Worm (Caenorhabditis elegans) whole organism, young adult: ENCODE measurements around the gene F09G8.10.

Experiments used
- B0035.1 ChIP-seq: sonication (generic microtip); optimal IDR thresholded peaks from 2 replicates; lab custom pipeline; 2016; ENCODE audit warnings: missing genetic modification characterization, mild to moderate bottlenecking, missing compliant biosample characterization, missing genotype, missing genetic modification reagents
- B0336.3 ChIP-seq: fragments of 200-800 bp; sonication (Bioruptor generic); IDR thresholded peaks from 2 replicates; pipeline ENCODE4 v1.3.6; 2022; ENCODE audit warnings: missing genetic modification characterization, missing compliant biosample characterization
- C17E4.6 ChIP-seq: fragments of 200-800 bp; sonication (Bioruptor generic); IDR thresholded peaks from 2 replicates; pipeline ENCODE4 v1.3.6; 2022; ENCODE audit warnings: missing genetic modification reagents, missing genetic modification characterization, missing compliant biosample characterization
- F10E7.11 ChIP-seq: sonication (generic microtip); optimal IDR thresholded peaks from 2 replicates; lab custom pipeline; 2017; ENCODE audit warnings: mild to moderate bottlenecking, missing genetic modification characterization, moderate library complexity, missing compliant biosample characterization
- F22D6.2 ChIP-seq: sonication (generic microtip); optimal IDR thresholded peaks from 2 replicates; lab custom pipeline; 2016; ENCODE audit warnings: mild to moderate bottlenecking, missing genetic modification characterization, missing compliant biosample characterization
- F57A8.1 ChIP-seq: fragments of 200-800 bp; sonication (Bioruptor generic); optimal IDR thresholded peaks from 2 replicates; lab custom pipeline; 2018; ENCODE audit warnings: mild to moderate bottlenecking, missing genetic modification characterization, moderate library complexity, missing compliant biosample characterization
- F57C9.4 ChIP-seq: sonication (generic microtip); optimal IDR thresholded peaks from 2 replicates; lab custom pipeline; 2017; ENCODE audit warnings: mild to moderate bottlenecking, missing genetic modification characterization, missing compliant biosample characterization
- K11D2.4 ChIP-seq: fragments of 200-800 bp; sonication (Bioruptor generic); IDR thresholded peaks from 2 replicates; pipeline ENCODE4 v1.3.6; 2022; ENCODE audit warnings: missing genetic modification reagents, missing genetic modification characterization, missing compliant biosample characterization
- T26A5.8 ChIP-seq: sonication (generic microtip); optimal IDR thresholded peaks from 2 replicates; lab custom pipeline; 2016; ENCODE audit warnings: missing genetic modification characterization, missing compliant biosample characterization
- Y67H2A.10 ChIP-seq: fragments of 200-800 bp; sonication (Bioruptor generic); conservative IDR thresholded peaks from 2 replicates; pipeline ENCODE4 v1.3.6; 2022; ENCODE audit warnings: missing genetic modification reagents, missing genetic modification characterization, missing compliant biosample characterization
- Y79H2A.3 ChIP-seq: fragments of 200-800 bp; sonication (Bioruptor generic); conservative IDR thresholded peaks from 2 replicates; pipeline ENCODE4 v1.3.6; 2022; ENCODE audit warnings: missing genetic modification reagents, missing genetic modification characterization, missing compliant biosample characterization
- Y95B8A.8 ChIP-seq: fragments of 200-800 bp; sonication (Bioruptor generic); IDR thresholded peaks from 2 replicates; pipeline ENCODE4 v1.3.6; 2022; ENCODE audit warnings: missing genetic modification reagents, missing genetic modification characterization, missing compliant biosample characterization
- attf-6 ChIP-seq: fragments of 200-800 bp; sonication (Bioruptor generic); IDR thresholded peaks from 2 replicates; pipeline ENCODE4 v1.3.6; 2022; ENCODE audit warnings: missing genetic modification reagents, missing genetic modification characterization, missing compliant biosample characterization
- bed-2 ChIP-seq: fragments of 200-800 bp; sonication (Bioruptor generic); IDR thresholded peaks from 2 replicates; pipeline ENCODE4 v1.3.6; 2022; ENCODE audit warnings: missing genetic modification reagents, missing genetic modification characterization, missing compliant biosample characterization
- ccch-3 ChIP-seq: fragments of 200-800 bp; sonication (Bioruptor generic); optimal IDR thresholded peaks from 2 replicates; lab custom pipeline; 2018; ENCODE audit warnings: mild to moderate bottlenecking, missing genetic modification characterization, missing compliant biosample characterization
- ceh-100 ChIP-seq: fragments of 200-800 bp; sonication (Bioruptor generic); IDR thresholded peaks from 2 replicates; pipeline ENCODE4 v1.3.6; 2022; ENCODE audit warnings: missing genetic modification reagents, missing genetic modification characterization, missing compliant biosample characterization
- ceh-91 ChIP-seq: fragments of 200-800 bp; sonication (Bioruptor generic); IDR thresholded peaks from 2 replicates; pipeline ENCODE4 v1.3.6; 2022; ENCODE audit warnings: missing genetic modification reagents, missing genetic modification characterization, missing compliant biosample characterization
- die-1 ChIP-seq: sonication (generic microtip); optimal IDR thresholded peaks from 2 replicates; lab custom pipeline; 2016; ENCODE audit warnings: missing genotype, mild to moderate bottlenecking, missing genetic modification characterization, missing compliant biosample characterization
- dox-1 ChIP-seq: fragments of 200-800 bp; sonication (Bioruptor generic); IDR thresholded peaks from 2 replicates; pipeline ENCODE4 v1.3.6; 2022; ENCODE audit warnings: missing genetic modification reagents, missing genetic modification characterization, missing compliant biosample characterization
- dpff-1 ChIP-seq: sonication (generic microtip); optimal IDR thresholded peaks from 2 replicates; lab custom pipeline; 2017; ENCODE audit warnings: mild to moderate bottlenecking, missing genetic modification characterization, missing compliant biosample characterization
- him-1 ChIP-seq: sonication (generic microtip); optimal IDR thresholded peaks from 2 replicates; lab custom pipeline; 2016; ENCODE audit warnings: missing genotype, missing genetic modification reagents, missing genetic modification characterization, missing compliant biosample characterization
- hlh-12 ChIP-seq: sonication (generic microtip); optimal IDR thresholded peaks from 2 replicates; lab custom pipeline; 2016; ENCODE audit warnings: missing genetic modification characterization, missing compliant biosample characterization
- let-526 ChIP-seq: fragments of 200-800 bp; sonication (Bioruptor generic); IDR thresholded peaks from 2 replicates; pipeline ENCODE4 v1.3.6; 2022; ENCODE audit warnings: missing genetic modification reagents, missing genetic modification characterization, missing compliant biosample characterization
- let-607 ChIP-seq, 2 experiments: fragments of 200-800 bp in 1 of 2; sonication (Bioruptor generic) in 1 of 2; sonication (generic microtip) in 1 of 2; optimal IDR thresholded peaks; 2 replicates each; lab custom pipeline; 2016 to 2018; ENCODE audit warnings: mild to moderate bottlenecking in 2 of 2, missing compliant biosample characterization in 2 of 2, missing genetic modification characterization in 2 of 2, moderate library complexity in 2 of 2, missing genotype in 1 of 2
- lin-26 ChIP-seq: fragments of 200-800 bp; sonication (Bioruptor generic); IDR thresholded peaks from 2 replicates; pipeline ENCODE4 v1.3.6; 2022; ENCODE audit warnings: missing genetic modification reagents, missing genetic modification characterization, missing compliant biosample characterization
- lin-35 ChIP-seq, 3 experiments: fragments of 150-350 bp in 2 of 3; sonication (generic microtip) in 1 of 3; optimal IDR thresholded peaks; 2 replicates each; lab custom pipeline; 2014 to 2018; ENCODE audit warnings: missing biosample characterization in 3 of 3, missing genetic modification characterization in 3 of 3, missing genetic modification reagents in 3 of 3
- lin-40 ChIP-seq: sonication (generic microtip); optimal IDR thresholded peaks from 2 replicates; lab custom pipeline; 2016; ENCODE audit warnings: missing genetic modification characterization, mild to moderate bottlenecking, missing compliant biosample characterization, missing genotype, missing genetic modification reagents
- lir-1 ChIP-seq: fragments of 200-800 bp; sonication (Bioruptor generic); conservative IDR thresholded peaks from 2 replicates; pipeline ENCODE4 v1.3.6; 2022; ENCODE audit warnings: missing genetic modification reagents, missing genetic modification characterization, missing compliant biosample characterization
- lsl-1 ChIP-seq: fragments of 200-800 bp; sonication (Bioruptor generic); optimal IDR thresholded peaks from 2 replicates; lab custom pipeline; 2018; ENCODE audit warnings: mild to moderate bottlenecking, missing genetic modification characterization, moderate library complexity, missing compliant biosample characterization
- madf-8 ChIP-seq: fragments of 200-800 bp; sonication (Bioruptor generic); conservative IDR thresholded peaks from 2 replicates; pipeline ENCODE4 v1.3.6; 2022; ENCODE audit warnings: missing genetic modification reagents, missing genetic modification characterization, missing compliant biosample characterization
- mes-4 ChIP-seq: sonication (generic microtip); optimal IDR thresholded peaks from 2 replicates; lab custom pipeline; 2016; ENCODE audit warnings: missing genotype, missing genetic modification characterization, missing compliant biosample characterization
- nhr-27 ChIP-seq: fragments of 200-800 bp; sonication (Bioruptor generic); optimal IDR thresholded peaks from 2 replicates; lab custom pipeline; 2018; ENCODE audit warnings: mild to moderate bottlenecking, missing genetic modification characterization, moderate library complexity, missing compliant biosample characterization
- nhr-90 ChIP-seq: sonication (generic microtip); optimal IDR thresholded peaks from 2 replicates; lab custom pipeline; 2016; ENCODE audit warnings: missing genotype, mild to moderate bottlenecking, missing genetic modification characterization, missing compliant biosample characterization
- pha-4 ChIP-seq: fragments of 150-350 bp; sonication (generic microtip); optimal IDR thresholded peaks from 2 replicates; lab custom pipeline; 2014; ENCODE audit warnings: missing biosample characterization, missing genetic modification reagents, missing genetic modification characterization
- rec-8 ChIP-seq, 2 experiments: sonication (generic microtip); optimal IDR thresholded peaks; 2 replicates each; lab custom pipeline; 2016; ENCODE audit warnings: mild to moderate bottlenecking in 2 of 2, missing genetic modification characterization in 2 of 2, missing genetic modification reagents in 2 of 2, missing genotype in 2 of 2, missing biosample characterization in 1 of 2, missing compliant biosample characterization in 1 of 2, moderate library complexity in 1 of 2
- rpc-1 ChIP-seq, 2 experiments: fragments of 150-350 bp in 1 of 2; sonication (generic microtip) in 1 of 2; optimal IDR thresholded peaks; 2 replicates each; lab custom pipeline; 2014 to 2018; ENCODE audit warnings: missing biosample characterization in 1 of 2, missing genetic modification characterization in 1 of 2, missing genetic modification reagents in 1 of 2, missing genotype in 1 of 2
- sdz-38 ChIP-seq: sonication (generic microtip); optimal IDR thresholded peaks from 2 replicates; lab custom pipeline; 2016; ENCODE audit warnings: missing genotype, missing genetic modification characterization, missing compliant biosample characterization
- sea-2 ChIP-seq: fragments of 200-800 bp; sonication (Bioruptor generic); IDR thresholded peaks from 2 replicates; pipeline ENCODE4 v1.3.6; 2022; ENCODE audit warnings: missing genetic modification characterization, missing compliant biosample characterization
- snpc-1.3 ChIP-seq: sonication (generic microtip); optimal IDR thresholded peaks from 2 replicates; lab custom pipeline; 2017; ENCODE audit warnings: missing genetic modification characterization, mild to moderate bottlenecking, missing compliant biosample characterization, antibody characterized with exemption, moderate library complexity, missing genotype, missing genetic modification reagents; ENCODE audit not compliant: insufficient read depth
- snpc-3.4 ChIP-seq: sonication (generic microtip); optimal IDR thresholded peaks from 2 replicates; lab custom pipeline; 2017; ENCODE audit warnings: missing genetic modification characterization, mild to moderate bottlenecking, missing compliant biosample characterization, antibody characterized with exemption, moderate library complexity, missing genotype, missing genetic modification reagents
- tlf-1 ChIP-seq: fragments of 200-800 bp; sonication (Bioruptor generic); optimal IDR thresholded peaks from 2 replicates; lab custom pipeline; 2018; ENCODE audit warnings: mild to moderate bottlenecking, missing genetic modification characterization, missing compliant biosample characterization
- unc-130 ChIP-seq: sonication (generic microtip); optimal IDR thresholded peaks from 2 replicates; lab custom pipeline; 2016; ENCODE audit warnings: missing genetic modification reagents, missing genetic modification characterization, missing compliant biosample characterization
- zim-3 ChIP-seq: sonication (generic microtip); optimal IDR thresholded peaks from 2 replicates; lab custom pipeline; 2017; ENCODE audit warnings: mild to moderate bottlenecking, missing genetic modification characterization, moderate library complexity, missing compliant biosample characterization
- ztf-26 ChIP-seq: sonication (generic microtip); optimal IDR thresholded peaks from 2 replicates; lab custom pipeline; 2017; ENCODE audit warnings: missing genetic modification characterization, missing compliant biosample characterization
- ztf-28 ChIP-seq: fragments of 200-800 bp; sonication (Bioruptor generic); IDR thresholded peaks from 2 replicates; pipeline ENCODE4 v1.3.6; 2022; ENCODE audit warnings: missing genetic modification reagents, missing genetic modification characterization, missing compliant biosample characterization
- ztf-3 ChIP-seq: fragments of 200-800 bp; sonication (Bioruptor generic); optimal IDR thresholded peaks from 2 replicates; lab custom pipeline; 2018; ENCODE audit warnings: mild to moderate bottlenecking, missing genetic modification characterization, missing compliant biosample characterization
- ztf-6 ChIP-seq: fragments of 200-800 bp; sonication (Bioruptor generic); IDR thresholded peaks from 2 replicates; pipeline ENCODE4 v1.3.6; 2022; ENCODE audit warnings: missing genetic modification reagents, missing genetic modification characterization, missing compliant biosample characterization

F09G8.10 gene

ce11 chrIII:8250007-8250683 lies 21.8 kb downstream of the F09G8.10 start, which contains the start of gene knl-1 (continued):
- no peak for TF ChIP-seq T26A5.8 (tag; lab: Kevin White, UChicago)
- TF ChIP-seq nhr-90 = no peak
- TF ChIP-seq hlh-12 = no peak
- TF ChIP-seq ztf-28 (GFP tag; lab: Robert Waterston, UW) = 0 out of 2 replicates have a peak, but pooled peaks have one; percentile 63
- TF ChIP-seq dox-1 = peak; percentile 74
- TF ChIP-seq him-1 (tag; lab: Kevin White, UChicago) = no peak
- no peak for TF ChIP-seq lin-26 (GFP tag; lab: Robert Waterston, UW)
- no peak for TF ChIP-seq Y67H2A.10 (GFP tag; lab: Robert Waterston, UW)
- TF ChIP-seq rpc-1 (optimal IDR thresholded peaks at IDR 0.05; lab: Kevin White, UChicago) = no peak
- TF ChIP-seq rpc-1 (tag; optimal IDR thresholded peaks at IDR 0.05; lab: Kevin White, UChicago) = no peak
- TF ChIP-seq ztf-6 = no peak
- no peak for TF ChIP-seq F10E7.11 (tag; lab: Kevin White, UChicago)
- no peak for TF ChIP-seq tlf-1
- TF ChIP-seq nhr-27 (tag; lab: Kevin White, UChicago) = no peak
- no peak for TF ChIP-seq snpc-1.3 (tag; lab: Kevin White, UChicago)
- TF ChIP-seq bed-2 (GFP tag; lab: Robert Waterston, UW) = no peak
- TF ChIP-seq F57A8.1 (GFP tag; lab: Kevin White, UChicago) = no peak
- no peak for TF ChIP-seq sdz-38 (tag; lab: Kevin White, UChicago)
- TF ChIP-seq ccch-3 = no peak
- TF ChIP-seq lin-35 (GFP tag; optimal IDR thresholded peaks at IDR 0.05; lab: Kevin White, UChicago) = peak in 1 of 3 experiments; percentile 21
- TF ChIP-seq pha-4 (tag; lab: Kevin White, UChicago) = no peak
- no peak for TF ChIP-seq ztf-3 (GFP tag; lab: Kevin White, UChicago)
- TF ChIP-seq B0035.1 (tag; lab: Kevin White, UChicago) = no peak
- no peak for TF ChIP-seq dpff-1 (tag; lab: Kevin White, UChicago)
- TF ChIP-seq rec-8 (tag; optimal IDR thresholded peaks at IDR 0.05; lab: Kevin White, UChicago) = no peak
- no peak for TF ChIP-seq B0336.3
- peak; percentile 51; the same call in 1 of the 2 replicates for TF ChIP-seq madf-8 (GFP tag; lab: Robert Waterston, UW)
- peak; percentile 75 for TF ChIP-seq lsl-1 (GFP tag; lab: Kevin White, UChicago)
- TF ChIP-seq unc-130 (GFP tag; lab: Kevin White, UChicago) = peak; percentile 68
- TF ChIP-seq C17E4.6 (GFP tag; lab: Robert Waterston, UW) = no peak
- 0 out of 2 replicates have a peak, but pooled peaks have one; percentile 35 for TF ChIP-seq let-526 (GFP tag; lab: Robert Waterston, UW)
- no peak for TF ChIP-seq sea-2 (GFP tag; lab: Robert Waterston, UW)
- TF ChIP-seq ceh-91 (GFP tag; lab: Robert Waterston, UW) = peak; percentile 75
- no peak for TF ChIP-seq lir-1 (GFP tag; lab: Robert Waterston, UW)
- no peak for TF ChIP-seq mes-4
- TF ChIP-seq snpc-3.4 (tag; lab: Kevin White, UChicago) = peak; percentile 28
- TF ChIP-seq Y79H2A.3 = peak; percentile 31; the same call in 1 of the 2 replicates
- TF ChIP-seq ztf-26 = no peak
- no peak for TF ChIP-seq zim-3 (tag; lab: Kevin White, UChicago)
- TF ChIP-seq attf-6 = no peak
- peak; percentile 95 for TF ChIP-seq ceh-100 (GFP tag; lab: Robert Waterston, UW)
- TF ChIP-seq F57C9.4 = no peak
- TF ChIP-seq F22D6.2 (tag; lab: Kevin White, UChicago) = no peak
- no peak for TF ChIP-seq Y95B8A.8 (GFP tag; lab: Robert Waterston, UW)
- no peak for TF ChIP-seq die-1 (tag; lab: Kevin White, UChicago)
- TF ChIP-seq let-607 (tag; optimal IDR thresholded peaks at IDR 0.05; lab: Kevin White, UChicago) = no peak
- no peak for TF ChIP-seq K11D2.4 (GFP tag; lab: Robert Waterston, UW)
- no peak for TF ChIP-seq lin-40
